Fruit fly (Drosophila melanogaster): Measurements from ENCODE around the gene CG5805.
A peak's percentile ranks its signal among the peaks of the same experiment; 100 is the strongest.

CG5805 gene

DNA sequence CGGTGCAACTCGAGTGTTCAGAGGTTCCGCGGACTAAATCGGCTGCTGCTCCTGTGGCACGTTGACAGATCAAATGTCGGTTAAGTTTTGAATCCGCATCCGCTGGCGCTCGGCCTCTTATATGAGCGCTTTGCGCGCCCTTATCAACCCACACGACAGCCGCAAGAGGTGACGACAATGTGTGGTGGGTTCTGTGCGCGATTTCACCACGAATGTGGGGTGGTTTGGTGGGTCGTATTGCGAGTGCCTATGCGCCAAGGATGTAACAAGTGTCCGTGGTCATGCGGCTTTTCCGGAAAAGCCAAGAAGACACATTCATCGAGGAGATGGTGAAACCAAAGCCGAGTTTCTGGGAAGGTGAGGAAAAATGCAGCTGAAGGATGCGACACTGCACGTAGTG, 22.2 kb downstream of the CG5805 start, which contains the start of gene AstA:
Gene AstA, minus strand, starts transcription at position 101 of the 400 bp plus-strand sequence.
- TF ChIP-seq CG6792 (GFP tag; optimal IDR thresholded peaks at IDR 0.05) (no peak), vri (GFP tag; optimal IDR thresholded peaks at IDR 0.05) (no peak), Ets96B (tag; optimal IDR thresholded peaks at IDR 0.05) (no peak), Eip78C (GFP tag) (no peak), esn (GFP tag; optimal IDR thresholded peaks at IDR 0.05) (no peak), CG34406 (GFP tag; optimal IDR thresholded peaks at IDR 0.05) (no peak), Lpt (GFP tag; optimal IDR thresholded peaks at IDR 0.05) (no peak), Sox14 (GFP tag; optimal IDR thresholded peaks at IDR 0.05) (no peak), Ets21C (GFP tag; optimal IDR thresholded peaks at IDR 0.05) (no peak), Gug (GFP tag; IDR thresholded peaks at IDR 0.05) (no peak), fd59A (GFP tag; optimal IDR thresholded peaks at IDR 0.05) (no peak), CG10669 (GFP tag; optimal IDR thresholded peaks at IDR 0.05) (no peak), CG31627 (GFP tag; optimal IDR thresholded peaks at IDR 0.05) (no peak), CG6808 (GFP tag; optimal IDR thresholded peaks at IDR 0.05) (no peak), lz (GFP tag; optimal IDR thresholded peaks at IDR 0.05) (no peak)

DNA sequence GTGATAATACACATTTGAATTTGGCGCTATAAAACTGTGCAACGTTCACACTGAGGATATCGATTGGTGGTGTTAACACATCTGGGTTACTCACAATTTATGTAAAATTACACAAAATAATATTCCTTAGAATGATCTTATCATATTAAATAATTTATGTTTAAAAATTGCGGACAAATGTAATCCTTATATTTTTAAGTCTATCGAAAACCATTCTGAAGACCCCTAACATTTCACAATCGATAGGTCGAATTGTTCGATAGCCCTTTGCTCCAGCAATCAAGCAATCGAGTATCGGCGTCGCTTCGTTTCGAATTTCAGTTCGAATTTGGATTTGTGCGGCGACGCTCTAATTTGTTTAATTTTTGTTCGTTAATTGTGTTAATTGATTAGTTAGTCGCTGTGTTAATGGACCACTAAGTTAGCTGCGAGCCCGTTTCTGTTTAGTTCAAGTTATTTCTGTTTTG, 33.6 kb downstream of the CG5805 start, which contains the start of gene asp:
Gene asp, plus strand, starts transcription at position 289 of the 467 bp plus-strand sequence.
- TF ChIP-seq CG32006 (GFP tag; optimal IDR thresholded peaks at IDR 0.05) (no peak), dac (GFP tag; optimal IDR thresholded peaks at IDR 0.05) (no peak), Hr4 (GFP tag; optimal IDR thresholded peaks at IDR 0.05) (no peak), svp (GFP tag) (peak; percentile 30), CG31627 (GFP tag; optimal IDR thresholded peaks at IDR 0.05) (no peak), Lpt (GFP tag; optimal IDR thresholded peaks at IDR 0.05) (no peak), Smox (GFP tag; optimal IDR thresholded peaks at IDR 0.05) (peak; percentile 12), CG7368 (GFP tag; optimal IDR thresholded peaks at IDR 0.05) (no peak), CG11762 (GFP tag; optimal IDR thresholded peaks at IDR 0.05; ENCODE audit: insufficient read depth) (no peak), CG6276 (GFP tag; optimal IDR thresholded peaks at IDR 0.05) (no peak), dsx (GFP tag; optimal IDR thresholded peaks at IDR 0.05; ENCODE audit: poor library complexity, severe bottlenecking) (no peak), CG34406 (GFP tag; optimal IDR thresholded peaks at IDR 0.05) (no peak), CG11902 (GFP tag; optimal IDR thresholded peaks at IDR 0.05) (no peak)

DNA sequence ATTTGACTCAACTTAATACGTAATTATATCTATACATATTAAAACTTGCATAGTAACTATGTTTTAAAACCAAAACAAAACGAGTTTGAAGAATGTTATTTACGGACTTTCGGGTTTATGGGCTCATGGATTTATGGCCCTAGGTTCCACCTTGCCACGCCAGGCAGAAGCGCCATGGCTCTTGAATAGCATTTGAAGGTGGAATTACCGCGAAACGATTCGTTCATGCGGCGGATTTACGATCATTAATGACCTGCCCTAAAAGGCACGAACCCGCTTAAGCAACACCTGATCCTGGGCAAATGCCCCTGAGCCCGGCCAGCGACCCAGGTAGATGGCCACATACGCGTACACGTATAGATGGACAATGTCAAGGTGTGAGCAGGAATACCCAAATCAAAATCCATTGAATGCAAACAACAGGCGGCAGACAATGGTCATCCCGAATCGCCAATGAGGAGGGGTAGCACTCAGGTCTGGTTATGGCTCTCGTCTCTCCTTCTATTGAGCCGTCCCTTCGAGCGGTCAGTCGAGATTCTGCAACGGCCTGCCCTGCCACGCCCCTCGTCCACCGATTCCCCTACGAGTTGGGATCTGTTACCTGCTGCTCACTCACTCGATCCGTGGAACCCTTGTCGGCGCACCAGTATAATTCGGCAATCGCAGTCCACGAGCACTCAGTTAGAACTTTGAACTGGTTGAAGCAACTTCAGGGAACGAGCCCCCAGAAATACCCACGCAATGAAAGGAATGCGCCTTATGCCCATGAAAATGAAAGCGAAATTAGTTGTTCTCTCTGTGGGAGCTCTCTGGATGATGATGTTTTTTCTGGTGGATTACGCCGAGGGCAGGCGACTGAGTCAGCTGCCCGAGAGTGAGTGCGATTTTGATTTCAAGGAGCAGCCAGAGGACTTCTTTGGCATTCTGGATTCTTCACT, 37.9 kb downstream of the CG5805 start, which contains the start of gene tld:
Gene tld, plus strand, starts transcription at position 677 of the 938 bp plus-strand sequence.
- TF ChIP-seq CG10669 (GFP tag; optimal IDR thresholded peaks at IDR 0.05) (no peak), dac (GFP tag; optimal IDR thresholded peaks at IDR 0.05) (no peak), CG7368 (GFP tag; optimal IDR thresholded peaks at IDR 0.05) (no peak), svp (GFP tag) (peak; percentile 13), CG11902 (GFP tag; optimal IDR thresholded peaks at IDR 0.05) (no peak), CG31627 (GFP tag; optimal IDR thresholded peaks at IDR 0.05) (no peak), CG10631 (GFP tag; optimal IDR thresholded peaks at IDR 0.05) (no peak), CG6792 (GFP tag; optimal IDR thresholded peaks at IDR 0.05) (no peak), Hr39 (GFP tag; optimal IDR thresholded peaks at IDR 0.05) (no peak), CG8632 (GFP tag; optimal IDR thresholded peaks at IDR 0.05) (no peak), Hr38 (GFP tag; optimal IDR thresholded peaks at IDR 0.05) (no peak), acj6 (GFP tag; optimal IDR thresholded peaks at IDR 0.05) (no peak), CG11762 (GFP tag; optimal IDR thresholded peaks at IDR 0.05; ENCODE audit: insufficient read depth) (no peak), pdm3 (GFP tag; optimal IDR thresholded peaks at IDR 0.05) (no peak), Blimp-1 (GFP tag; optimal IDR thresholded peaks at IDR 0.05) (peak; percentile 93), eg (GFP tag; IDR thresholded peaks at IDR 0.05) (no peak), Lpt (GFP tag; optimal IDR thresholded peaks at IDR 0.05) (no peak), Eip78C (GFP tag) (no peak)

All from whole organism, prepupa.